Fruit fly (Drosophila melanogaster) whole organism, embryonic: Measurements from ENCODE around the gene CG11695.
A peak's percentile ranks its signal among the peaks of the same experiment; 100 is the strongest.

Experiments
- Ada2b ChIP-seq: fragments of 200-800 bp; sonication (Bioruptor generic); IDR thresholded peaks from 2 replicates; pipeline ENCODE4 v1.3.6; 2022; ENCODE audit warnings: missing biosample characterization, missing genetic modification characterization
- Atf6 ChIP-seq: fragments of 200-800 bp; sonication (Bioruptor generic); IDR thresholded peaks from 2 replicates; pipeline ENCODE4 v1.3.6; 2022; ENCODE audit warnings: missing biosample characterization, missing genetic modification characterization
- B-H1 ChIP-seq: fragments of 200-800 bp; sonication (Bioruptor generic); IDR thresholded peaks from 3 replicates; pipeline ENCODE4 v1.3.6; 2022; ENCODE audit warnings: missing biosample characterization, missing genetic modification characterization
- Blimp-1 ChIP-seq: fragments of 200-800 bp; sonication (Bioruptor generic); optimal IDR thresholded peaks from 3 replicates; lab custom pipeline; 2018; ENCODE audit warnings: missing biosample characterization, missing genetic modification characterization, mild to moderate bottlenecking, moderate library complexity, missing genetic modification reagents
- CG1024 ChIP-seq: fragments of 200-800 bp; sonication (Bioruptor generic); IDR thresholded peaks from 2 replicates; pipeline ENCODE4 v1.3.6; 2022; ENCODE audit warnings: missing biosample characterization, missing genetic modification characterization
- CG10321 ChIP-seq: fragments of 200-800 bp; sonication (Bioruptor generic); IDR thresholded peaks from 2 replicates; pipeline ENCODE4 v1.3.6; 2022; ENCODE audit warnings: missing biosample characterization, missing genetic modification characterization
- CG10959 ChIP-seq: fragments of 200-800 bp; sonication (Bioruptor generic); IDR thresholded peaks from 2 replicates; pipeline ENCODE4 v1.3.6; 2022; ENCODE audit warnings: missing biosample characterization, missing genetic modification characterization
- CG11085 ChIP-seq: fragments of 200-800 bp; sonication (Bioruptor generic); IDR thresholded peaks from 2 replicates; pipeline ENCODE4 v1.3.6; 2022; ENCODE audit warnings: missing biosample characterization, missing genetic modification characterization
- CG11093 ChIP-seq: fragments of 200-800 bp; sonication (Bioruptor generic); IDR thresholded peaks from 3 replicates; pipeline ENCODE4 v1.3.6; 2022; ENCODE audit warnings: missing biosample characterization, missing genetic modification characterization
- CG14667 ChIP-seq: fragments of 200-800 bp; sonication (Bioruptor generic); IDR thresholded peaks from 2 replicates; pipeline ENCODE4 v1.3.6; 2022; ENCODE audit warnings: missing biosample characterization, missing genetic modification characterization
- CG14860 ChIP-seq: fragments of 200-800 bp; sonication (Bioruptor generic); IDR thresholded peaks from 3 replicates; pipeline ENCODE4 v1.3.6; 2022; ENCODE audit warnings: missing biosample characterization, missing genetic modification characterization; ENCODE audit not compliant: partially characterized antibody
- CG16863 ChIP-seq: fragments of 200-800 bp; sonication (Bioruptor generic); optimal IDR thresholded peaks from 3 replicates; lab custom pipeline; 2016; ENCODE audit warnings: missing biosample characterization, missing genetic modification characterization
- CG17385 ChIP-seq: fragments of 200-800 bp; sonication (Bioruptor generic); optimal IDR thresholded peaks from 3 replicates; lab custom pipeline; 2018; ENCODE audit warnings: missing biosample characterization, mild to moderate bottlenecking, missing genetic modification characterization
- CG18764 ChIP-seq: fragments of 200-800 bp; sonication (Bioruptor generic); optimal IDR thresholded peaks from 3 replicates; lab custom pipeline; 2016; ENCODE audit warnings: missing biosample characterization, missing genetic modification characterization
- CG32767 ChIP-seq: fragments of 200-800 bp; sonication (Bioruptor generic); IDR thresholded peaks from 2 replicates; pipeline ENCODE4 v1.3.6; 2022; ENCODE audit warnings: missing biosample characterization, missing genetic modification characterization
- CG4328 ChIP-seq: fragments of 200-800 bp; sonication (Bioruptor generic); optimal IDR thresholded peaks from 3 replicates; lab custom pipeline; 2017; ENCODE audit warnings: missing biosample characterization, missing genetic modification reagents, missing genetic modification characterization
- CG6683 ChIP-seq: fragments of 200-800 bp; sonication (Bioruptor generic); optimal IDR thresholded peaks from 2 replicates; lab custom pipeline; 2017; ENCODE audit warnings: missing biosample characterization, mild to moderate bottlenecking, missing genetic modification characterization, missing genetic modification reagents
- CG7271 ChIP-seq: fragments of 200-800 bp; sonication (Bioruptor generic); optimal IDR thresholded peaks from 2 replicates; lab custom pipeline; 2018; ENCODE audit warnings: missing biosample characterization, mild to moderate bottlenecking, missing genetic modification characterization, moderate library complexity
- CG7745 ChIP-seq: fragments of 200-800 bp; sonication (Bioruptor generic); optimal IDR thresholded peaks from 2 replicates; lab custom pipeline; 2018; ENCODE audit warnings: missing biosample characterization, mild to moderate bottlenecking, missing genetic modification characterization, moderate library complexity
- CG8478 ChIP-seq: fragments of >200 bp; optimal IDR thresholded peaks from 2 replicates; lab custom pipeline; 2018
- CG8924 ChIP-seq: fragments of 200-800 bp; optimal IDR thresholded peaks from 3 replicates; lab custom pipeline; 2019; ENCODE audit warnings: missing biosample characterization, mild to moderate bottlenecking, missing genetic modification characterization, moderate library complexity
- CTCF ChIP-seq: fragments of 200-800 bp; sonication (Bioruptor generic); optimal IDR thresholded peaks from 2 replicates; lab custom pipeline; 2017; ENCODE audit warnings: missing biosample characterization, mild to moderate bottlenecking, missing genetic modification characterization, moderate library complexity
- D19A ChIP-seq: fragments of 200-800 bp; optimal IDR thresholded peaks from 3 replicates; lab custom pipeline; 2019; ENCODE audit warnings: missing biosample characterization, mild to moderate bottlenecking, missing genetic modification characterization, moderate library complexity
- Dbx ChIP-seq: fragments of 200-800 bp; sonication (Bioruptor generic); IDR thresholded peaks from 3 replicates; pipeline ENCODE4 v1.3.6; 2022; ENCODE audit warnings: missing biosample characterization, missing genetic modification characterization
- Dek ChIP-seq: fragments of 200-800 bp; sonication (Bioruptor generic); optimal IDR thresholded peaks from 3 replicates; lab custom pipeline; 2019; ENCODE audit warnings: missing biosample characterization, mild to moderate bottlenecking, missing genetic modification characterization, moderate library complexity
- Dfd ChIP-seq, 2 experiments: fragments of >200 bp; optimal IDR thresholded peaks; 2 replicates each; lab custom pipeline; 2017; ENCODE audit warnings: missing biosample characterization in 2 of 2, missing genetic modification characterization in 2 of 2
- Dll ChIP-seq: fragments of 200-800 bp; sonication (Bioruptor generic); IDR thresholded peaks from 4 replicates; pipeline ENCODE4 v1.3.6; 2022; ENCODE audit warnings: missing biosample characterization, missing genetic modification characterization; ENCODE audit not compliant: partially characterized antibody
- E2f1 ChIP-seq: fragments of 200-800 bp; sonication (Bioruptor generic); IDR thresholded peaks from 2 replicates; pipeline ENCODE4 v1.3.6; 2022; ENCODE audit warnings: missing biosample characterization, missing genetic modification characterization
- Nf-YA ChIP-seq: fragments of 200-800 bp; sonication (Bioruptor generic); IDR thresholded peaks from 2 replicates; pipeline ENCODE4 v1.3.6; 2022; ENCODE audit warnings: missing biosample characterization, missing genetic modification characterization
- Poxn ChIP-seq: fragments of 200-800 bp; sonication (Bioruptor generic); IDR thresholded peaks from 2 replicates; pipeline ENCODE4 v1.3.6; 2022; ENCODE audit warnings: missing biosample characterization, missing genetic modification characterization
- Ptx1 ChIP-seq: fragments of 200-800 bp; sonication (Bioruptor generic); IDR thresholded peaks from 2 replicates; pipeline ENCODE4 v1.3.6; 2022; ENCODE audit warnings: missing biosample characterization, missing genetic modification characterization
- Xbp1 ChIP-seq: fragments of 200-800 bp; sonication (Bioruptor generic); optimal IDR thresholded peaks from 3 replicates; lab custom pipeline; 2016; ENCODE audit warnings: missing biosample characterization, mild to moderate bottlenecking, missing genetic modification characterization
- ase ChIP-seq: fragments of 200-800 bp; sonication (Bioruptor generic); IDR thresholded peaks from 3 replicates; pipeline ENCODE4 v1.3.6; 2022; ENCODE audit warnings: missing biosample characterization, missing genetic modification characterization
- ato ChIP-seq: fragments of 200-800 bp; sonication (Bioruptor generic); IDR thresholded peaks from 2 replicates; pipeline ENCODE4 v1.3.6; 2022; ENCODE audit warnings: missing biosample characterization, missing genetic modification characterization; ENCODE audit not compliant: partially characterized antibody
- btn ChIP-seq: fragments of 200-800 bp; sonication (Bioruptor generic); optimal IDR thresholded peaks from 2 replicates; lab custom pipeline; 2016; ENCODE audit warnings: missing biosample characterization, missing genetic modification characterization
- chinmo ChIP-seq: fragments of 200-800 bp; sonication (Bioruptor generic); IDR thresholded peaks from 4 replicates; pipeline ENCODE4 v1.3.6; 2022; ENCODE audit warnings: missing biosample characterization, missing genetic modification characterization; ENCODE audit not compliant: partially characterized antibody
- en ChIP-seq: fragments of 200-800 bp; sonication (Bioruptor generic); optimal IDR thresholded peaks from 2 replicates; lab custom pipeline; 2016; ENCODE audit warnings: missing biosample characterization, missing genetic modification characterization
- insv ChIP-seq, 2 experiments: fragments of 200-800 bp; sonication (Bioruptor generic); optimal IDR thresholded peaks; 3 replicates each; lab custom pipeline; 2016 to 2018; ENCODE audit warnings: missing biosample characterization in 2 of 2, missing genetic modification characterization in 2 of 2
- kah ChIP-seq: fragments of 200-800 bp; sonication (Bioruptor generic); optimal IDR thresholded peaks from 2 replicates; lab custom pipeline; 2018; ENCODE audit warnings: missing biosample characterization, mild to moderate bottlenecking, missing genetic modification characterization
- mld ChIP-seq: fragments of 200-800 bp; sonication (Bioruptor generic); IDR thresholded peaks from 3 replicates; pipeline ENCODE4 v1.3.6; 2022; ENCODE audit warnings: missing biosample characterization, missing genetic modification characterization; ENCODE audit not compliant: partially characterized antibody
- nerfin-2 ChIP-seq: fragments of 200-800 bp; sonication (Bioruptor generic); IDR thresholded peaks from 2 replicates; pipeline ENCODE4 v1.3.6; 2022; ENCODE audit warnings: missing biosample characterization, missing genetic modification characterization; ENCODE audit not compliant: partially characterized antibody
- nmo ChIP-seq: fragments of 200-800 bp; sonication (Bioruptor generic); optimal IDR thresholded peaks from 2 replicates; lab custom pipeline; 2018; ENCODE audit warnings: missing biosample characterization, mild to moderate bottlenecking, missing genetic modification characterization, moderate library complexity
- pita ChIP-seq: fragments of 200-800 bp; sonication (Bioruptor generic); optimal IDR thresholded peaks from 2 replicates; lab custom pipeline; 2017; ENCODE audit warnings: missing biosample characterization, mild to moderate bottlenecking, missing genetic modification characterization
- psq ChIP-seq: fragments of 200-800 bp; sonication (Bioruptor generic); optimal IDR thresholded peaks from 2 replicates; lab custom pipeline; 2017; ENCODE audit warnings: missing biosample characterization, missing genetic modification characterization
- rib ChIP-seq: fragments of 200-800 bp; sonication (Bioruptor generic); IDR thresholded peaks from 2 replicates; pipeline ENCODE4 v1.3.6; 2022; ENCODE audit warnings: missing biosample characterization, missing genetic modification characterization
- slbo ChIP-seq: fragments of 200-800 bp; sonication (Bioruptor generic); IDR thresholded peaks from 2 replicates; pipeline ENCODE4 v1.3.6; 2022; ENCODE audit warnings: missing biosample characterization, missing genetic modification characterization
- slou ChIP-seq: fragments of 200-800 bp; sonication (Bioruptor generic); optimal IDR thresholded peaks from 3 replicates; lab custom pipeline; 2016; ENCODE audit warnings: missing biosample characterization, missing genetic modification characterization
- sob ChIP-seq: fragments of 200-800 bp; sonication (Bioruptor generic); IDR thresholded peaks from 2 replicates; pipeline ENCODE4 v1.3.6; 2022; ENCODE audit warnings: missing biosample characterization, missing genetic modification characterization
- tin ChIP-seq: fragments of 200-800 bp; sonication (Bioruptor generic); optimal IDR thresholded peaks from 3 replicates; lab custom pipeline; 2016; ENCODE audit warnings: missing biosample characterization, missing genetic modification characterization
- twi ChIP-seq: fragments of 200-800 bp; optimal IDR thresholded peaks from 2 replicates; lab custom pipeline; 2019; ENCODE audit warnings: missing biosample characterization, mild to moderate bottlenecking, missing genetic modification characterization, moderate library complexity
- tx ChIP-seq: fragments of 200-800 bp; sonication (Bioruptor generic); optimal IDR thresholded peaks from 2 replicates; lab custom pipeline; 2016; ENCODE audit warnings: missing biosample characterization, missing genetic modification characterization

Gene CG11695

DNA sequence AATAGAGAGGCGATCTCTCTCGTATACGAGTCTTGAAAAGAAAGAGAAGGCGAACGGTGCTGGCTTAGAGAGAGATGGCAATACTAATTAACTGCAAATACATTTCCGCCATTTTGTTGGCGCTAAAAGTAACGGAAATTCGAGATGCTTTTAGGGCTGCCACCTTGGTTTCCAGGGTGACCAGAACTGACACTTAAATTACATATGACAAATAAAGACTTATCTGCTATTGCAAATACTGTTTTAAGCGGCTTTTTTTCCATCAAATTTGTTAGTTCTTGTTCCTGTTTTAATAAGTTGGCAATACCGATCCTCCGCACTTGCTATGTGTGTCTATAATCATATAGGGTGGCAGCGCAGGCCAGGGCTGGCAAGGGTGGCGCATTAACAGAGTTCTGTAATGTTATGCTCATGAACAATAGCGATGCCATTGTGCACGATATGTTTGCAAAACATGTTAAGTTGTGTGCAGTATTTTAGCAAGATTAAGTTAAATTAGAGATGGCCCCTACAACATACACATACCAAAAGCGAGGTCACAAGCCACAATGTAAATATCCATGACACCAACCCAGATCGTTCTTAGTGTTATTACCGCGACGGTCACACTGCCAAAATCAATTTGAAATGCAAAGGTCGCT, 3.6 kb downstream of the CG11695 start, which contains the start of gene nod (continued):
- 0 out of 2 replicates have a peak, but pooled peaks have one; percentile 42 for TF ChIP-seq Ada2b (GFP tag; lab: Robert Waterston, UW)
- TF ChIP-seq Ptx1 (GFP tag; lab: Robert Waterston, UW): peak; percentile 58
- no peak for TF ChIP-seq Poxn
- peak; percentile 33; the same call in 1 of the 2 replicates for TF ChIP-seq CG32767 (GFP tag; lab: Robert Waterston, UW)
- TF ChIP-seq CTCF (GFP tag; lab: Kevin White, UChicago): peak; percentile 56
- TF ChIP-seq CG10321 (GFP tag; lab: Robert Waterston, UW): peak; percentile 78
- no peak for TF ChIP-seq CG14667
- no peak for TF ChIP-seq CG8924 (tag; lab: Kevin White, UChicago)
- no peak for TF ChIP-seq CG10959
- TF ChIP-seq CG4328: peak; percentile 23
- peak; percentile 15 for TF ChIP-seq CG18764 (GFP tag; lab: Kevin White, UChicago)
- TF ChIP-seq slou (GFP tag; lab: Kevin White, UChicago): no peak
- TF ChIP-seq Nf-YA (GFP tag; lab: Robert Waterston, UW): peak; percentile 35; the same call in 1 of the 2 replicates
- no peak for TF ChIP-seq CG6683
- no peak for TF ChIP-seq CG7745
- TF ChIP-seq nerfin-2 (GFP tag; lab: Robert Waterston, UW): no peak
- peak; percentile 55; the same call in 1 of the 2 replicates for TF ChIP-seq sob (GFP tag; lab: Robert Waterston, UW)
- TF ChIP-seq tin (GFP tag; lab: Kevin White, UChicago): peak; percentile 64
- no peak for TF ChIP-seq CG8478 (lab: Kevin White, UChicago)
- peak; percentile 89 for TF ChIP-seq pita (GFP tag; lab: Kevin White, UChicago)
- TF ChIP-seq insv (GFP tag; optimal IDR thresholded peaks at IDR 0.05; lab: Kevin White, UChicago): peak in 1 of 2 experiments; percentile 22
- peak; percentile 68 for TF ChIP-seq slbo (GFP tag; lab: Robert Waterston, UW)
- TF ChIP-seq E2f1: peak; percentile 52; the same call in 1 of the 2 replicates
- 0 out of 3 replicates have a peak, but pooled peaks have one; percentile 18 for TF ChIP-seq CG11093 (GFP tag; lab: Robert Waterston, UW)
- TF ChIP-seq kah: no peak
- TF ChIP-seq CG14860 (GFP tag; lab: Robert Waterston, UW): no peak; the same call in 2 of the 3 replicates
- no peak for TF ChIP-seq en (GFP tag; lab: Kevin White, UChicago)
- TF ChIP-seq ato (GFP tag; lab: Robert Waterston, UW): no peak; the same call in 1 of the 2 replicates
- TF ChIP-seq Dll (GFP tag; lab: Robert Waterston, UW): peak; percentile 70; the same call in 3 of the 4 replicates
- TF ChIP-seq psq: no peak
- no peak for TF ChIP-seq chinmo
- TF ChIP-seq CG7271 (tag; lab: Kevin White, UChicago): no peak
- TF ChIP-seq CG11085: no peak
- TF ChIP-seq btn (GFP tag; lab: Kevin White, UChicago): no peak
- TF ChIP-seq CG17385: peak; percentile 17
- TF ChIP-seq D19A (tag; lab: Kevin White, UChicago): peak; percentile 24
- 0 out of 3 replicates have a peak, but pooled peaks have one; percentile 18 for TF ChIP-seq B-H1 (GFP tag; lab: Robert Waterston, UW)
- TF ChIP-seq Dfd (GFP tag; optimal IDR thresholded peaks at IDR 0.05; lab: Kevin White, UChicago): no peak
- TF ChIP-seq Xbp1 (GFP tag; lab: Kevin White, UChicago): peak; percentile 61
- TF ChIP-seq twi: no peak
- peak; percentile 35 for TF ChIP-seq tx
- TF ChIP-seq nmo (GFP tag; lab: Kevin White, UChicago): peak; percentile 64
- peak; percentile 26 for TF ChIP-seq Dek (tag; lab: Kevin White, UChicago)
- no peak for TF ChIP-seq CG1024
- TF ChIP-seq Blimp-1 (GFP tag; lab: Kevin White, UChicago): peak; percentile 44
- no peak for TF ChIP-seq ase (GFP tag; lab: Robert Waterston, UW)
- no peak for TF ChIP-seq mld (GFP tag; lab: Robert Waterston, UW)
- peak; percentile 56 for TF ChIP-seq Atf6 (GFP tag; lab: Robert Waterston, UW)
- peak; percentile 58; the same call in 1 of the 3 replicates for TF ChIP-seq Dbx (GFP tag; lab: Robert Waterston, UW)
- TF ChIP-seq CG16863 (GFP tag; lab: Kevin White, UChicago): peak; percentile 66
- 0 out of 2 replicates have a peak, but pooled peaks have one; percentile 30 for TF ChIP-seq rib (GFP tag; lab: Robert Waterston, UW)
